Fruit fly (Drosophila melanogaster) whole organism, embryonic: ENCODE measurements around the gene Fdx1.

Experiments used
- Aef1 ChIP-seq: fragments of 200-800 bp; sonication (Bioruptor generic); IDR thresholded peaks from 3 replicates; pipeline ENCODE4 v1.3.6; 2022; ENCODE audit warnings: missing biosample characterization, missing genetic modification characterization
- CG10462 ChIP-seq: fragments of 200-800 bp; sonication (Bioruptor generic); optimal IDR thresholded peaks from 2 replicates; lab custom pipeline; 2016; ENCODE audit warnings: missing biosample characterization, missing genetic modification characterization
- CG10543 ChIP-seq: fragments of 200-800 bp; sonication (Bioruptor generic); optimal IDR thresholded peaks from 3 replicates; lab custom pipeline; 2017; ENCODE audit warnings: missing biosample characterization, mild to moderate bottlenecking, missing genetic modification characterization, moderate library complexity
- CG12071 ChIP-seq: fragments of 200-800 bp; sonication (Bioruptor generic); optimal IDR thresholded peaks from 3 replicates; lab custom pipeline; 2018; ENCODE audit warnings: missing biosample characterization, mild to moderate bottlenecking, missing genetic modification characterization
- CG12155 ChIP-seq: fragments of 200-800 bp; sonication (Bioruptor generic); optimal IDR thresholded peaks from 3 replicates; lab custom pipeline; 2016; ENCODE audit warnings: missing biosample characterization, missing genetic modification characterization
- CG12391 ChIP-seq: fragments of 200-800 bp; sonication (Bioruptor generic); optimal IDR thresholded peaks from 3 replicates; lab custom pipeline; 2018; ENCODE audit warnings: missing biosample characterization, mild to moderate bottlenecking, missing genetic modification characterization, moderate library complexity
- CG12942 ChIP-seq: fragments of 200-800 bp; sonication (Bioruptor generic); optimal IDR thresholded peaks from 3 replicates; lab custom pipeline; 2016; ENCODE audit warnings: missing biosample characterization, missing genetic modification characterization
- CG13894 ChIP-seq: fragments of 200-800 bp; sonication (Bioruptor generic); optimal IDR thresholded peaks from 3 replicates; lab custom pipeline; 2018; ENCODE audit warnings: missing biosample characterization, mild to moderate bottlenecking, missing genetic modification characterization, moderate library complexity
- CG2120 ChIP-seq: fragments of 200-800 bp; sonication (Bioruptor generic); optimal IDR thresholded peaks from 3 replicates; lab custom pipeline; 2016; ENCODE audit warnings: missing biosample characterization, missing genetic modification characterization
- CG6683 ChIP-seq: fragments of 200-800 bp; sonication (Bioruptor generic); optimal IDR thresholded peaks from 2 replicates; lab custom pipeline; 2017; ENCODE audit warnings: missing biosample characterization, mild to moderate bottlenecking, missing genetic modification characterization, missing genetic modification reagents
- CG6813 ChIP-seq: fragments of 200-800 bp; sonication (Bioruptor generic); optimal IDR thresholded peaks from 2 replicates; lab custom pipeline; 2017; ENCODE audit warnings: missing biosample characterization, missing genetic modification characterization, mild to moderate bottlenecking, moderate library complexity, missing genetic modification reagents
- CG7357 ChIP-seq: fragments of 200-800 bp; sonication (Bioruptor generic); IDR thresholded peaks from 3 replicates; pipeline ENCODE4 v1.3.6; 2022; ENCODE audit warnings: missing biosample characterization, missing genetic modification characterization
- CG8281 ChIP-seq: fragments of 200-800 bp; sonication (Bioruptor generic); optimal IDR thresholded peaks from 2 replicates; lab custom pipeline; 2018; ENCODE audit warnings: missing biosample characterization, mild to moderate bottlenecking, missing genetic modification characterization, moderate library complexity
- CG8765 ChIP-seq: fragments of 200-800 bp; sonication (Bioruptor generic); IDR thresholded peaks from 2 replicates; pipeline ENCODE4 v1.3.6; 2022; ENCODE audit warnings: missing biosample characterization, missing genetic modification characterization
- CG9437 ChIP-seq: fragments of 200-800 bp; sonication (Bioruptor generic); optimal IDR thresholded peaks from 2 replicates; lab custom pipeline; 2018; ENCODE audit warnings: missing biosample characterization, mild to moderate bottlenecking, missing genetic modification characterization
- Dbx ChIP-seq: fragments of 200-800 bp; sonication (Bioruptor generic); IDR thresholded peaks from 3 replicates; pipeline ENCODE4 v1.3.6; 2022; ENCODE audit warnings: missing biosample characterization, missing genetic modification characterization
- Dip2 ChIP-seq: fragments of 200-800 bp; sonication (Bioruptor generic); IDR thresholded peaks from 2 replicates; pipeline ENCODE4 v1.3.6; 2022; ENCODE audit warnings: missing biosample characterization, missing genetic modification characterization
- Doc2 ChIP-seq: fragments of 200-800 bp; sonication (Bioruptor generic); IDR thresholded peaks from 2 replicates; pipeline ENCODE4 v1.3.6; 2022; ENCODE audit warnings: missing biosample characterization, missing genetic modification characterization
- HmgZ ChIP-seq: fragments of 200-800 bp; sonication (Bioruptor generic); optimal IDR thresholded peaks from 2 replicates; lab custom pipeline; 2018; ENCODE audit warnings: missing biosample characterization, mild to moderate bottlenecking, missing genetic modification characterization
- Lhr ChIP-seq: fragments of 200-800 bp; sonication (Bioruptor generic); optimal IDR thresholded peaks from 3 replicates; lab custom pipeline; 2017; ENCODE audit warnings: mild to moderate bottlenecking, missing biosample characterization, missing genetic modification reagents, missing genetic modification characterization
- Meics ChIP-seq: fragments of 200-800 bp; sonication (Bioruptor generic); optimal IDR thresholded peaks from 2 replicates; lab custom pipeline; 2017; ENCODE audit warnings: missing biosample characterization, mild to moderate bottlenecking, missing genetic modification characterization
- NC2β ChIP-seq: fragments of 200-800 bp; sonication (Bioruptor generic); optimal IDR thresholded peaks from 2 replicates; lab custom pipeline; 2016; ENCODE audit warnings: missing biosample characterization, missing genetic modification characterization
- Opbp ChIP-seq: fragments of 200-800 bp; sonication (Bioruptor generic); IDR thresholded peaks from 3 replicates; pipeline ENCODE4 v1.3.6; 2022; ENCODE audit warnings: missing biosample characterization, missing genetic modification characterization; ENCODE audit not compliant: partially characterized antibody
- Scr ChIP-seq: fragments of 200-800 bp; sonication (Bioruptor generic); IDR thresholded peaks from 2 replicates; pipeline ENCODE4 v1.3.6; 2022; ENCODE audit warnings: missing biosample characterization, missing genetic modification characterization; ENCODE audit not compliant: partially characterized antibody
- Sry-δ ChIP-seq: fragments of 200-800 bp; sonication (Bioruptor generic); optimal IDR thresholded peaks from 2 replicates; lab custom pipeline; 2016; ENCODE audit warnings: missing biosample characterization, missing genetic modification characterization
- Vsx1 ChIP-seq: fragments of 200-800 bp; sonication (Bioruptor generic); optimal IDR thresholded peaks from 2 replicates; lab custom pipeline; 2017; ENCODE audit warnings: missing biosample characterization, mild to moderate bottlenecking, missing genetic modification characterization, missing genetic modification reagents
- Xbp1 ChIP-seq: fragments of 200-800 bp; sonication (Bioruptor generic); optimal IDR thresholded peaks from 3 replicates; lab custom pipeline; 2016; ENCODE audit warnings: missing biosample characterization, mild to moderate bottlenecking, missing genetic modification characterization
- bigmax ChIP-seq: fragments of 200-800 bp; sonication (Bioruptor generic); optimal IDR thresholded peaks from 2 replicates; lab custom pipeline; 2018; ENCODE audit warnings: missing biosample characterization, mild to moderate bottlenecking, missing genetic modification characterization
- ci ChIP-seq: fragments of 200-800 bp; sonication (Bioruptor generic); IDR thresholded peaks from 3 replicates; pipeline ENCODE4 v1.3.6; 2022; ENCODE audit warnings: missing biosample characterization, missing genetic modification characterization
- dan ChIP-seq: fragments of 200-800 bp; sonication (Bioruptor generic); IDR thresholded peaks from 2 replicates; pipeline ENCODE4 v1.3.6; 2022; ENCODE audit warnings: missing biosample characterization, missing genetic modification characterization
- dati ChIP-seq: fragments of 200-800 bp; sonication (Bioruptor generic); IDR thresholded peaks from 2 replicates; pipeline ENCODE4 v1.3.6; 2022; ENCODE audit warnings: missing biosample characterization, missing genetic modification characterization
- dm ChIP-seq: fragments of 200-800 bp; sonication (Bioruptor generic); optimal IDR thresholded peaks from 3 replicates; lab custom pipeline; 2016; ENCODE audit warnings: missing biosample characterization, missing genetic modification characterization
- dmrt99B ChIP-seq: fragments of 200-800 bp; sonication (Bioruptor generic); optimal IDR thresholded peaks from 2 replicates; lab custom pipeline; 2018; ENCODE audit warnings: missing biosample characterization, mild to moderate bottlenecking, missing genetic modification characterization, moderate library complexity
- ftz-f1 ChIP-seq: fragments of 200-800 bp; sonication (Bioruptor generic); optimal IDR thresholded peaks from 2 replicates; lab custom pipeline; 2016; ENCODE audit warnings: missing biosample characterization, missing genetic modification characterization
- gcm2 ChIP-seq: fragments of 200-800 bp; sonication (Bioruptor generic); optimal IDR thresholded peaks from 2 replicates; lab custom pipeline; 2016; ENCODE audit warnings: missing biosample characterization, missing genetic modification characterization
- hb ChIP-seq: fragments of 200-800 bp; sonication (Bioruptor generic); IDR thresholded peaks from 3 replicates; pipeline ENCODE4 v1.3.6; 2022; ENCODE audit warnings: missing biosample characterization, missing genetic modification characterization; ENCODE audit not compliant: partially characterized antibody
- her ChIP-seq: fragments of 200-800 bp; sonication (Bioruptor generic); optimal IDR thresholded peaks from 2 replicates; lab custom pipeline; 2016; ENCODE audit warnings: missing biosample characterization, missing genetic modification characterization
- lilli ChIP-seq: fragments of 200-800 bp; sonication (Bioruptor generic); optimal IDR thresholded peaks from 3 replicates; lab custom pipeline; 2016; ENCODE audit warnings: missing biosample characterization, missing genetic modification characterization
- maf-S ChIP-seq: fragments of 200-800 bp; sonication (Bioruptor generic); optimal IDR thresholded peaks from 2 replicates; lab custom pipeline; 2016; ENCODE audit warnings: missing biosample characterization, missing genetic modification characterization
- odd ChIP-seq: fragments of 200-800 bp; sonication (Bioruptor generic); optimal IDR thresholded peaks from 2 replicates; lab custom pipeline; 2017; ENCODE audit warnings: missing biosample characterization, mild to moderate bottlenecking, missing genetic modification characterization
- pho ChIP-seq: fragments of 200-800 bp; sonication (Bioruptor generic); optimal IDR thresholded peaks from 2 replicates; lab custom pipeline; 2016; ENCODE audit warnings: missing biosample characterization, missing genetic modification characterization
- phol ChIP-seq: fragments of 200-800 bp; sonication (Bioruptor generic); optimal IDR thresholded peaks from 3 replicates; lab custom pipeline; 2018; ENCODE audit warnings: missing biosample characterization, mild to moderate bottlenecking, missing genetic modification characterization, moderate library complexity
- psq ChIP-seq: fragments of 200-800 bp; sonication (Bioruptor generic); optimal IDR thresholded peaks from 2 replicates; lab custom pipeline; 2017; ENCODE audit warnings: missing biosample characterization, missing genetic modification characterization
- row ChIP-seq: fragments of 200-800 bp; sonication (Bioruptor generic); IDR thresholded peaks from 3 replicates; pipeline ENCODE4 v1.3.6; 2022; ENCODE audit warnings: missing biosample characterization, missing genetic modification characterization
- sc ChIP-seq, 3 experiments: fragments of >200 bp in 2 of 3; fragments of 200-800 bp in 1 of 3; sonication (Bioruptor generic) in 1 of 3; optimal IDR thresholded peaks; 2 replicates in 2 of 3; 3 replicates in 1 of 3; lab custom pipeline; 2017; ENCODE audit warnings: mild to moderate bottlenecking in 1 of 3, missing biosample characterization in 1 of 3, missing genetic modification characterization in 1 of 3, missing genetic modification reagents in 1 of 3
- ssp ChIP-seq: fragments of 200-800 bp; sonication (Bioruptor generic); IDR thresholded peaks from 2 replicates; pipeline ENCODE4 v1.3.6; 2022; ENCODE audit warnings: missing biosample characterization, missing genetic modification characterization
- toy ChIP-seq: fragments of 200-800 bp; sonication (Bioruptor generic); IDR thresholded peaks from 2 replicates; pipeline ENCODE4 v1.3.6; 2022; ENCODE audit warnings: missing biosample characterization, missing genetic modification characterization
- unpg ChIP-seq: fragments of 200-800 bp; sonication (Bioruptor generic); optimal IDR thresholded peaks from 3 replicates; lab custom pipeline; 2018; ENCODE audit warnings: missing biosample characterization, mild to moderate bottlenecking, missing genetic modification characterization, moderate library complexity
- vvl ChIP-seq: fragments of 200-800 bp; sonication (Bioruptor generic); IDR thresholded peaks from 2 replicates; pipeline ENCODE4 v1.3.6; 2022; ENCODE audit warnings: missing biosample characterization, missing genetic modification characterization
- z ChIP-seq: fragments of 200-800 bp; sonication (Bioruptor generic); IDR thresholded peaks from 3 replicates; pipeline ENCODE4 v1.3.6; 2022; ENCODE audit warnings: missing biosample characterization, missing genetic modification characterization
- zf30C ChIP-seq: fragments of 200-800 bp; sonication (Bioruptor generic); optimal IDR thresholded peaks from 3 replicates; lab custom pipeline; 2018; ENCODE audit warnings: missing biosample characterization, mild to moderate bottlenecking, missing genetic modification characterization

Fdx1 gene

dm6 chr3L:9360217-9360692 is 10.8 kb downstream of the Fdx1 start, which contains the start of gene Pdxk (continued):
- TF ChIP-seq hb (GFP tag; lab: Robert Waterston, UW) (no peak), pho (no peak), dati (GFP tag; lab: Robert Waterston, UW) (no peak), Dbx (GFP tag; lab: Robert Waterston, UW) (no peak), Aef1 (no peak), CG12942 (GFP tag; lab: Kevin White, UChicago) (no peak), CG10543 (GFP tag; lab: Kevin White, UChicago) (peak; percentile 94), ftz-f1 (GFP tag; lab: Kevin White, UChicago) (peak; percentile 97), CG9437 (GFP tag; lab: Kevin White, UChicago) (peak; percentile 47), dan (GFP tag; lab: Robert Waterston, UW) (no peak), sc (optimal IDR thresholded peaks at IDR 0.05; lab: Kevin White, UChicago) (no peak), sc (GFP tag; optimal IDR thresholded peaks at IDR 0.05; lab: Kevin White, UChicago) (no peak), Opbp (no peak), Xbp1 (no peak), CG8765 (no peak), her (no peak), phol (no peak), Doc2 (no peak), lilli (GFP tag; lab: Kevin White, UChicago) (no peak), row (GFP tag; lab: Robert Waterston, UW) (peak; percentile 48; the same call in 2 of the 3 replicates), CG12071 (GFP tag; lab: Kevin White, UChicago) (peak; percentile 22), CG8281 (tag; lab: Kevin White, UChicago) (no peak), vvl (GFP tag; lab: Robert Waterston, UW) (peak; percentile 46), Vsx1 (GFP tag; lab: Kevin White, UChicago) (no peak), CG12391 (tag; lab: Kevin White, UChicago) (peak; percentile 31), toy (GFP tag; lab: Robert Waterston, UW) (no peak), CG2120 (GFP tag; lab: Kevin White, UChicago) (peak; percentile 30), zf30C (GFP tag; lab: Kevin White, UChicago) (no peak), Lhr (GFP tag; lab: Kevin White, UChicago) (no peak), CG10462 (GFP tag; lab: Kevin White, UChicago) (no peak), Sry-δ (GFP tag; lab: Kevin White, UChicago) (peak; percentile 72), CG13894 (tag; lab: Kevin White, UChicago) (peak; percentile 26), CG12155 (GFP tag; lab: Kevin White, UChicago) (no peak), dm (GFP tag; lab: Kevin White, UChicago) (no peak), CG6683 (GFP tag; lab: Kevin White, UChicago) (no peak), bigmax (GFP tag; lab: Kevin White, UChicago) (no peak), odd (peak; percentile 53), Meics (GFP tag; lab: Kevin White, UChicago) (no peak), NC2β (GFP tag; lab: Kevin White, UChicago) (no peak), HmgZ (tag; lab: Kevin White, UChicago) (peak; percentile 53), ssp (no peak), Dip2 (GFP tag; lab: Robert Waterston, UW) (no peak), ci (GFP tag; lab: Robert Waterston, UW) (no peak), Scr (GFP tag; lab: Robert Waterston, UW) (0 out of 2 replicates have a peak, but pooled peaks have one; percentile 39), z (peak; percentile 94), dmrt99B (no peak), unpg (GFP tag; lab: Kevin White, UChicago) (no peak), CG7357 (no peak), CG6813 (no peak), psq (no peak), maf-S (GFP tag; lab: Kevin White, UChicago) (no peak), gcm2 (GFP tag; lab: Kevin White, UChicago) (no peak)
